Worm (Caenorhabditis elegans): ENCODE data around the gene Y49F6B.8.

DNA sequence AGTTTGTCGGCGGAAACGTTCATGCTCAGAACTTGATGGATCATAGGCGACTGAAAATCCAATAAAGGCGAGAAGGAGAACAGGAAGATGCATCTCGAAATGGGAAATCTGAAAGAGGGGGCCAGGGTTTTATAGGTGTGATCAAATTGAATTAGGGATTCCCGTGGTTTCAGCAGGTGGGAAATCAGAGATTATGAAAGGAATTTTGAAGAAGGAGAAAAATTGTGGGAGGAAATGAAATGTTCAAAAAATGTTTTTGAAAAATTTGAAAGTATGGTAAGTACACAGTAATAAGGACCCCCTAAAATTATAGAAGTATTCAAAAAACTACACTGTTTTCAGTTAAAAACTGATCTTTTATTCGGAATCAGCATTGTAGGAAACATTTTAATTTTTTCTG lies 10.9 kb downstream of the Y49F6B.8 start, which contains the start of gene Y49F6B.20:
- TF ChIP-seq ama-1 (optimal IDR thresholded peaks at IDR 0.05) = no peak
- TF ChIP-seq sea-1 (GFP tag; conservative IDR thresholded peaks at IDR 0.05) = no peak
- TF ChIP-seq ets-7 (tag; optimal IDR thresholded peaks at IDR 0.05) = no peak
- TF ChIP-seq B0310.2 (tag; optimal IDR thresholded peaks at IDR 0.05) = no peak
- TF ChIP-seq tbx-37 (GFP tag; conservative IDR thresholded peaks at IDR 0.05) = no peak
- TF ChIP-seq flt-1 (GFP tag; IDR thresholded peaks at IDR 0.05) = no peak
- TF ChIP-seq hmg-4 (GFP tag; optimal IDR thresholded peaks at IDR 0.05) = no peak
- no peak for TF ChIP-seq ceh-36 (tag; optimal IDR thresholded peaks at IDR 0.05)
- no peak for TF ChIP-seq pes-1 (GFP tag; IDR thresholded peaks at IDR 0.05)
- no peak for TF ChIP-seq hnd-1 (tag; optimal IDR thresholded peaks at IDR 0.05)
- no peak for TF ChIP-seq aly-1 (tag; optimal IDR thresholded peaks at IDR 0.05)
- no peak for TF ChIP-seq scrt-1 (GFP tag; IDR thresholded peaks at IDR 0.05)
- TF ChIP-seq hmbx-1 (tag; optimal IDR thresholded peaks at IDR 0.05) = no peak
- no peak for TF ChIP-seq ceh-13 (GFP tag; optimal IDR thresholded peaks at IDR 0.05)

Data from whole organism, early embryonic.